Worm (Caenorhabditis elegans): Measurements from ENCODE around the gene T05A12.4.

Gene T05A12.4

ce11 chrIV:6909863-6910733 is 22.4 kb downstream of the T05A12.4 start, which contains the start of the genes rpn-1 and ribo-1 (continued):
- TF ChIP-seq F57A8.1 (GFP tag; optimal IDR thresholded peaks at IDR 0.05) (no peak), bed-1 (GFP tag; IDR thresholded peaks at IDR 0.05) (no peak), egl-44 (GFP tag; IDR thresholded peaks at IDR 0.05) (no peak), ztf-18 (tag; optimal IDR thresholded peaks at IDR 0.05) (peak; percentile 3), D2030.7 (GFP tag; IDR thresholded peaks at IDR 0.05) (peak; percentile 29; the same call in 1 of the 2 replicates), tbp1 (GFP tag; optimal IDR thresholded peaks at IDR 0.05) (peak; percentile 5), ztf-6 (GFP tag; IDR thresholded peaks at IDR 0.05) (no peak), let-607 (tag; optimal IDR thresholded peaks at IDR 0.05) (peak; percentile 74 to 82), nhr-179 (tag; optimal IDR thresholded peaks at IDR 0.05) (no peak), lin-35 (GFP tag; optimal IDR thresholded peaks at IDR 0.05) (no peak), madf-6 (GFP tag; IDR thresholded peaks at IDR 0.05) (peak; percentile 67), attf-6 (GFP tag; IDR thresholded peaks at IDR 0.05) (no peak), dox-1 (GFP tag; IDR thresholded peaks at IDR 0.05) (peak; percentile 56; the same call in 1 of the 2 replicates), ceh-40 (GFP tag; IDR thresholded peaks at IDR 0.05) (no peak), ceh-100 (GFP tag; IDR thresholded peaks at IDR 0.05) (no peak), lin-54 (GFP tag; optimal IDR thresholded peaks at IDR 0.05) (peak; percentile 42), B0336.3 (GFP tag; IDR thresholded peaks at IDR 0.05) (no peak), madf-8 (GFP tag; conservative IDR thresholded peaks at IDR 0.05) (peak; percentile 44; the same call in 1 of the 2 replicates), rpc-1 (optimal IDR thresholded peaks at IDR 0.05) (no peak), rpc-1 (tag; optimal IDR thresholded peaks at IDR 0.05) (no peak), nhr-90 (tag; optimal IDR thresholded peaks at IDR 0.05) (no peak), F10E7.11 (tag; optimal IDR thresholded peaks at IDR 0.05) (no peak)

ce11 chrIV:6912851-6913588 is 25.3 kb downstream of the T05A12.4 start, which contains the start of gene T22D1.3:
Gene T22D1.3 (plus strand): TSS chrIV:6913538.
- TF ChIP-seq nfya-2 (GFP tag; IDR thresholded peaks at IDR 0.05) (no peak), hrde-1 (tag; optimal IDR thresholded peaks at IDR 0.05; ENCODE audit: borderline replicate concordance) (peak; percentile 12), ekl-4 (GFP tag; IDR thresholded peaks at IDR 0.05) (peak; percentile 71), B0035.1 (tag; optimal IDR thresholded peaks at IDR 0.05) (no peak), F37B4.10 (GFP tag; IDR thresholded peaks at IDR 0.05) (no peak), zim-3 (tag; optimal IDR thresholded peaks at IDR 0.05) (peak; percentile 56), F39B2.1 (GFP tag; IDR thresholded peaks at IDR 0.05) (no peak), snpc-3.4 (tag; optimal IDR thresholded peaks at IDR 0.05) (peak; percentile 9), B0336.3 (GFP tag; IDR thresholded peaks at IDR 0.05) (peak; percentile 46; the same call in 1 of the 2 replicates), repo-1 (tag; optimal IDR thresholded peaks at IDR 0.05) (peak; percentile 52), nfyb-1 (GFP tag; IDR thresholded peaks at IDR 0.05) (peak; percentile 34; the same call in 1 of the 2 replicates), ama-1 (optimal IDR thresholded peaks at IDR 0.05) (no peak), ama-1 (GFP tag; optimal IDR thresholded peaks at IDR 0.05) (peak in 1 of 2 experiments; percentile 31), ztf-6 (GFP tag; IDR thresholded peaks at IDR 0.05) (no peak), snpc-4 (GFP tag; optimal IDR thresholded peaks at IDR 0.05) (no peak), snpc-4 (tag; optimal IDR thresholded peaks at IDR 0.05) (peak in 1 of 4 experiments; percentile 50), tbp1 (GFP tag; optimal IDR thresholded peaks at IDR 0.05) (peak; percentile 37), chd-7 (tag; optimal IDR thresholded peaks at IDR 0.05) (peak; percentile 26), madf-6 (GFP tag; IDR thresholded peaks at IDR 0.05) (0 out of 2 replicates have a peak, but pooled peaks have one; percentile 16), hsf-1 (GFP tag; IDR thresholded peaks at IDR 0.05) (0 out of 2 replicates have a peak, but pooled peaks have one; percentile 57), Y53G8AR.9 (GFP tag; conservative IDR thresholded peaks at IDR 0.05) (0 out of 2 replicates have a peak, but pooled peaks have one; percentile 61), fkh-3 (tag; optimal IDR thresholded peaks at IDR 0.05) (peak; percentile 37), lin-35 (GFP tag; optimal IDR thresholded peaks at IDR 0.05) (peak in 1 of 3 experiments; percentile 3), aptf-2 (GFP tag; conservative IDR thresholded peaks at IDR 0.05) (no peak), akir-1 (GFP tag; optimal IDR thresholded peaks at IDR 0.05) (no peak), rec-8 (tag; optimal IDR thresholded peaks at IDR 0.05) (no peak), ztf-18 (tag; optimal IDR thresholded peaks at IDR 0.05) (peak; percentile 16), hmg-1.2 (GFP tag; IDR thresholded peaks at IDR 0.05) (peak; percentile 18; the same call in 1 of the 2 replicates)

All from whole organism, young adult.